Fruit fly (Drosophila melanogaster) whole organism, embryonic: ENCODE data around the gene Spn75F.

Experiments
- Atf6 ChIP-seq: fragments of 200-800 bp; sonication (Bioruptor generic); IDR thresholded peaks from 2 replicates; pipeline ENCODE4 v1.3.6; 2022; ENCODE audit warnings: missing biosample characterization, missing genetic modification characterization
- B-H1 ChIP-seq: fragments of 200-800 bp; sonication (Bioruptor generic); IDR thresholded peaks from 3 replicates; pipeline ENCODE4 v1.3.6; 2022; ENCODE audit warnings: missing biosample characterization, missing genetic modification characterization
- Bdp1 ChIP-seq: fragments of 200-800 bp; sonication (Bioruptor generic); optimal IDR thresholded peaks from 3 replicates; lab custom pipeline; 2016; ENCODE audit warnings: missing biosample characterization, missing genetic modification characterization
- Bgb ChIP-seq: fragments of 200-800 bp; sonication (Bioruptor generic); IDR thresholded peaks from 2 replicates; pipeline ENCODE4 v1.3.6; 2022; ENCODE audit warnings: missing biosample characterization, missing genetic modification characterization; ENCODE audit not compliant: partially characterized antibody
- CG10267 ChIP-seq: fragments of 200-800 bp; sonication (Bioruptor generic); optimal IDR thresholded peaks from 2 replicates; lab custom pipeline; 2018; ENCODE audit warnings: missing biosample characterization, mild to moderate bottlenecking, missing genetic modification characterization, moderate library complexity
- CG10565 ChIP-seq: fragments of 200-800 bp; sonication (Bioruptor generic); optimal IDR thresholded peaks from 3 replicates; lab custom pipeline; 2016; ENCODE audit warnings: missing biosample characterization, mild to moderate bottlenecking, missing genetic modification characterization
- CG11085 ChIP-seq: fragments of 200-800 bp; sonication (Bioruptor generic); IDR thresholded peaks from 2 replicates; pipeline ENCODE4 v1.3.6; 2022; ENCODE audit warnings: missing biosample characterization, missing genetic modification characterization
- CG11504 ChIP-seq: fragments of 200-800 bp; sonication (Bioruptor generic); optimal IDR thresholded peaks from 3 replicates; lab custom pipeline; 2019; ENCODE audit warnings: missing biosample characterization, mild to moderate bottlenecking, missing genetic modification characterization, moderate library complexity
- CG12299 ChIP-seq: fragments of 200-800 bp; sonication (Bioruptor generic); optimal IDR thresholded peaks from 2 replicates; lab custom pipeline; 2018; ENCODE audit warnings: missing biosample characterization, mild to moderate bottlenecking, missing genetic modification characterization
- CG2712 ChIP-seq: fragments of 200-800 bp; optimal IDR thresholded peaks from 3 replicates; lab custom pipeline; 2019; ENCODE audit warnings: missing biosample characterization, mild to moderate bottlenecking, missing genetic modification characterization, moderate library complexity
- CG33557 ChIP-seq: fragments of 200-800 bp; sonication (Bioruptor generic); optimal IDR thresholded peaks from 2 replicates; lab custom pipeline; 2019; ENCODE audit warnings: missing biosample characterization, mild to moderate bottlenecking, missing genetic modification characterization, moderate library complexity
- CG3847 ChIP-seq: fragments of 200-800 bp; sonication (Bioruptor generic); IDR thresholded peaks from 2 replicates; pipeline ENCODE4 v1.3.6; 2022; ENCODE audit warnings: missing biosample characterization, missing genetic modification characterization
- CG6683 ChIP-seq: fragments of 200-800 bp; sonication (Bioruptor generic); optimal IDR thresholded peaks from 2 replicates; lab custom pipeline; 2017; ENCODE audit warnings: missing biosample characterization, mild to moderate bottlenecking, missing genetic modification characterization, missing genetic modification reagents
- CG6813 ChIP-seq: fragments of 200-800 bp; sonication (Bioruptor generic); optimal IDR thresholded peaks from 2 replicates; lab custom pipeline; 2017; ENCODE audit warnings: missing biosample characterization, missing genetic modification characterization, mild to moderate bottlenecking, moderate library complexity, missing genetic modification reagents
- CG7786 ChIP-seq: fragments of 200-800 bp; sonication (Bioruptor generic); optimal IDR thresholded peaks from 2 replicates; lab custom pipeline; 2016; ENCODE audit warnings: missing biosample characterization, missing genetic modification characterization
- CG8944 ChIP-seq: fragments of 200-800 bp; sonication (Bioruptor generic); optimal IDR thresholded peaks from 3 replicates; lab custom pipeline; 2016; ENCODE audit warnings: missing biosample characterization, missing genetic modification characterization
- CG9817 ChIP-seq: fragments of 200-800 bp; sonication (Bioruptor generic); optimal IDR thresholded peaks from 2 replicates; lab custom pipeline; 2018; ENCODE audit warnings: missing biosample characterization, mild to moderate bottlenecking, missing genetic modification characterization, moderate library complexity
- CoRest ChIP-seq: fragments of 200-800 bp; sonication (Bioruptor generic); optimal IDR thresholded peaks from 3 replicates; lab custom pipeline; 2018; ENCODE audit warnings: missing biosample characterization, mild to moderate bottlenecking, missing genetic modification characterization, moderate library complexity
- Dbx ChIP-seq: fragments of 200-800 bp; sonication (Bioruptor generic); IDR thresholded peaks from 3 replicates; pipeline ENCODE4 v1.3.6; 2022; ENCODE audit warnings: missing biosample characterization, missing genetic modification characterization
- Ets65A ChIP-seq: fragments of 200-800 bp; sonication (Bioruptor generic); peaks from one replicate; lab custom pipeline; 2016; ENCODE audit warnings: missing biosample characterization, missing genetic modification characterization
- Fer1 ChIP-seq: fragments of 200-800 bp; sonication (Bioruptor generic); optimal IDR thresholded peaks from 2 replicates; lab custom pipeline; 2017; ENCODE audit warnings: missing biosample characterization, mild to moderate bottlenecking, missing genetic modification characterization
- Hmr ChIP-seq: fragments of 200-800 bp; sonication (Bioruptor generic); optimal IDR thresholded peaks from 3 replicates; lab custom pipeline; 2017; ENCODE audit warnings: mild to moderate bottlenecking, missing biosample characterization, missing genetic modification reagents, missing genetic modification characterization
- Hmx ChIP-seq: fragments of 200-800 bp; sonication (Bioruptor generic); optimal IDR thresholded peaks from 2 replicates; lab custom pipeline; 2016; ENCODE audit warnings: missing biosample characterization, missing genetic modification characterization
- Nf-YA ChIP-seq: fragments of 200-800 bp; sonication (Bioruptor generic); IDR thresholded peaks from 2 replicates; pipeline ENCODE4 v1.3.6; 2022; ENCODE audit warnings: missing biosample characterization, missing genetic modification characterization
- Trl ChIP-seq, 3 experiments: fragments of >200 bp in 2 of 3; fragments of 200-800 bp in 1 of 3; sonication (Bioruptor generic) in 1 of 3; optimal IDR thresholded peaks; 2 replicates in 1 of 3; 3 replicates in 2 of 3; lab custom pipeline; 2016 to 2017; ENCODE audit warnings: missing biosample characterization in 1 of 3, missing genetic modification characterization in 1 of 3
- br ChIP-seq: fragments of >200 bp; optimal IDR thresholded peaks from 2 replicates; lab custom pipeline; 2017
- fd64A ChIP-seq: fragments of 200-800 bp; sonication (Bioruptor generic); optimal IDR thresholded peaks from 3 replicates; lab custom pipeline; 2018; ENCODE audit warnings: missing biosample characterization, mild to moderate bottlenecking, missing genetic modification characterization
- fd96Cb ChIP-seq: fragments of 200-800 bp; sonication (Bioruptor generic); optimal IDR thresholded peaks from 2 replicates; lab custom pipeline; 2018; ENCODE audit warnings: missing biosample characterization, mild to moderate bottlenecking, missing genetic modification characterization, moderate library complexity
- gcm ChIP-seq: fragments of 200-800 bp; sonication (Bioruptor generic); optimal IDR thresholded peaks from 2 replicates; lab custom pipeline; 2019; ENCODE audit warnings: missing biosample characterization, mild to moderate bottlenecking, missing genetic modification characterization, moderate library complexity
- grau ChIP-seq: fragments of 200-800 bp; optimal IDR thresholded peaks from 3 replicates; lab custom pipeline; 2019; ENCODE audit warnings: missing biosample characterization, mild to moderate bottlenecking, missing genetic modification characterization, moderate library complexity
- hth ChIP-seq: fragments of >200 bp; optimal IDR thresholded peaks from 2 replicates; lab custom pipeline; 2017; ENCODE audit warnings: inconsistent platforms
- inv ChIP-seq: fragments of 200-800 bp; sonication (Bioruptor generic); IDR thresholded peaks from 2 replicates; pipeline ENCODE4 v1.3.6; 2022; ENCODE audit warnings: missing biosample characterization, missing genetic modification characterization; ENCODE audit not compliant: partially characterized antibody
- jigr1 ChIP-seq: fragments of 200-800 bp; sonication (Bioruptor generic); IDR thresholded peaks from 3 replicates; pipeline ENCODE4 v1.3.6; 2022; ENCODE audit warnings: missing biosample characterization, missing genetic modification characterization
- ken ChIP-seq: fragments of 200-800 bp; sonication (Bioruptor generic); IDR thresholded peaks from 3 replicates; pipeline ENCODE4 v1.3.6; 2022; ENCODE audit warnings: missing biosample characterization, missing genetic modification characterization
- nau ChIP-seq: fragments of 200-800 bp; sonication (Bioruptor generic); optimal IDR thresholded peaks from 3 replicates; lab custom pipeline; 2017; ENCODE audit warnings: missing biosample characterization, mild to moderate bottlenecking, missing genetic modification characterization, missing genetic modification reagents
- onecut ChIP-seq: fragments of 200-800 bp; sonication (Bioruptor generic); IDR thresholded peaks from 2 replicates; pipeline ENCODE4 v1.3.6; 2022; ENCODE audit warnings: missing biosample characterization, missing genetic modification characterization
- pho ChIP-seq: fragments of 200-800 bp; sonication (Bioruptor generic); optimal IDR thresholded peaks from 2 replicates; lab custom pipeline; 2016; ENCODE audit warnings: missing biosample characterization, missing genetic modification characterization
- pros ChIP-seq: fragments of 200-800 bp; sonication (Bioruptor generic); optimal IDR thresholded peaks from 3 replicates; lab custom pipeline; 2019; ENCODE audit warnings: missing biosample characterization, mild to moderate bottlenecking, missing genetic modification characterization, moderate library complexity
- repo ChIP-seq: fragments of 200-800 bp; sonication (Bioruptor generic); optimal IDR thresholded peaks from 2 replicates; lab custom pipeline; 2016; ENCODE audit warnings: missing biosample characterization, missing genetic modification characterization
- ro ChIP-seq: fragments of 200-800 bp; sonication (Bioruptor generic); IDR thresholded peaks from 2 replicates; pipeline ENCODE4 v1.3.6; 2022; ENCODE audit warnings: missing biosample characterization, missing genetic modification characterization
- schlank ChIP-seq: fragments of 200-800 bp; sonication (Bioruptor generic); optimal IDR thresholded peaks from 2 replicates; lab custom pipeline; 2018; ENCODE audit warnings: missing biosample characterization, mild to moderate bottlenecking, missing genetic modification characterization
- sim ChIP-seq: fragments of 200-800 bp; sonication (Bioruptor generic); IDR thresholded peaks from 2 replicates; pipeline ENCODE4 v1.3.6; 2022; ENCODE audit warnings: missing biosample characterization, missing genetic modification characterization
- sob ChIP-seq: fragments of 200-800 bp; sonication (Bioruptor generic); IDR thresholded peaks from 2 replicates; pipeline ENCODE4 v1.3.6; 2022; ENCODE audit warnings: missing biosample characterization, missing genetic modification characterization
- sqz ChIP-seq: fragments of 200-800 bp; sonication (Bioruptor generic); optimal IDR thresholded peaks from 3 replicates; lab custom pipeline; 2018; ENCODE audit warnings: missing biosample characterization, mild to moderate bottlenecking, missing genetic modification characterization
- stwl ChIP-seq: fragments of 200-800 bp; sonication (Bioruptor generic); optimal IDR thresholded peaks from 3 replicates; lab custom pipeline; 2018; ENCODE audit warnings: missing biosample characterization, mild to moderate bottlenecking, missing genetic modification characterization, moderate library complexity
- usp ChIP-seq: fragments of >200 bp; optimal IDR thresholded peaks from 2 replicates; lab custom pipeline; 2017; ENCODE audit warnings: missing biosample characterization, missing genetic modification characterization
- vvl ChIP-seq: fragments of 200-800 bp; sonication (Bioruptor generic); IDR thresholded peaks from 2 replicates; pipeline ENCODE4 v1.3.6; 2022; ENCODE audit warnings: missing biosample characterization, missing genetic modification characterization
- yki ChIP-seq: fragments of >200 bp; optimal IDR thresholded peaks from 3 replicates; lab custom pipeline; 2018
- zen2 ChIP-seq: fragments of 200-800 bp; sonication (Bioruptor generic); IDR thresholded peaks from 3 replicates; pipeline ENCODE4 v1.3.6; 2022; ENCODE audit warnings: missing biosample characterization, missing genetic modification characterization; ENCODE audit not compliant: partially characterized antibody
- zfh1 ChIP-seq: fragments of 200-800 bp; sonication (Bioruptor generic); IDR thresholded peaks from 3 replicates; pipeline ENCODE4 v1.3.6; 2022; ENCODE audit warnings: missing biosample characterization, missing genetic modification characterization

Gene Spn75F

DNA sequence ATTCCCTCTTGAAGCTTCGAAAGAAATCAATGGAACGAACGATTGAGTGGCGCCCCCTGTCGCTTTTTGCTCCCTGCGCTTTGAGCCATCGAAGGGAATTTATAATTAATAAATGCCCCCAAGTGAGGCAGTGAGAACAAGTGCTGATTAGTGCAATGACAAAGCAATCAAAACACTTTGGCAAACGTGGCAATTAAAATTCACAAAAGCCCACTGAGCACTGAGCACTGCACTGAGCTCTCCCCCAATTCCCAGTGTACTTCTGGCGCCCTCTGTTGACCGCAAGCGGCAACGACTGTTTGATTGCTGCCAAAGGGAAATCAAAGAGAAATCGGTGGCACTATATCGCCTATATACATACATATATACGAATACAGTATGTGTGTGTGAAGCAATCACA is 48.5 kb upstream of the Spn75F start (continued):
- TF ChIP-seq fd64A (GFP tag; lab: Kevin White, UChicago), result no peak
- no peak for TF ChIP-seq nau
- no peak for TF ChIP-seq fd96Cb (tag; lab: Kevin White, UChicago)
- TF ChIP-seq sim, result no peak
- no peak for TF ChIP-seq br (lab: Kevin White, UChicago)
- TF ChIP-seq CG3847 (GFP tag; lab: Robert Waterston, UW), result no peak
- TF ChIP-seq CoRest (tag; lab: Kevin White, UChicago), result peak; percentile 31
- no peak for TF ChIP-seq Dbx (GFP tag; lab: Robert Waterston, UW)
- TF ChIP-seq CG6683 (GFP tag; lab: Kevin White, UChicago), result no peak
- no peak for TF ChIP-seq repo
- no peak for TF ChIP-seq CG7786
- peak; percentile 9 for TF ChIP-seq stwl (tag; lab: Kevin White, UChicago)
- peak in 1 of 2 experiments; percentile 2 for TF ChIP-seq Trl (optimal IDR thresholded peaks at IDR 0.05; lab: Kevin White, UChicago)
- TF ChIP-seq Trl (GFP tag; optimal IDR thresholded peaks at IDR 0.05; lab: Kevin White, UChicago), result no peak
- peak; percentile 88 for TF ChIP-seq Ets65A (GFP tag; lab: Kevin White, UChicago)
- TF ChIP-seq gcm (GFP tag; lab: Kevin White, UChicago), result no peak
- TF ChIP-seq pros, result no peak
- no peak for TF ChIP-seq CG9817 (tag; lab: Kevin White, UChicago)
- TF ChIP-seq CG6813, result peak; percentile 2
- TF ChIP-seq usp (GFP tag; lab: Kevin White, UChicago), result no peak
- TF ChIP-seq zen2 (GFP tag; lab: Robert Waterston, UW), result no peak
- TF ChIP-seq CG8944 (GFP tag; lab: Kevin White, UChicago), result peak; percentile 24
- no peak for TF ChIP-seq Hmx (GFP tag; lab: Kevin White, UChicago)
- TF ChIP-seq jigr1 (GFP tag; lab: Robert Waterston, UW), result no peak
- TF ChIP-seq Fer1, result no peak
- TF ChIP-seq sqz (GFP tag; lab: Kevin White, UChicago), result no peak
- no peak for TF ChIP-seq zfh1
- no peak for TF ChIP-seq ro
- no peak for TF ChIP-seq sob (GFP tag; lab: Robert Waterston, UW)
- peak; percentile 21 for TF ChIP-seq CG11504 (tag; lab: Kevin White, UChicago)
- TF ChIP-seq Nf-YA, result no peak
- TF ChIP-seq CG12299, result no peak
- TF ChIP-seq Atf6 (GFP tag; lab: Robert Waterston, UW), result peak; percentile 15; the same call in 1 of the 2 replicates
- no peak for TF ChIP-seq B-H1 (GFP tag; lab: Robert Waterston, UW)
- TF ChIP-seq yki, result no peak
- peak; percentile 21; the same call in 1 of the 2 replicates for TF ChIP-seq onecut (GFP tag; lab: Robert Waterston, UW)
- TF ChIP-seq grau, result peak; percentile 4
- peak; percentile 11 for TF ChIP-seq CG33557
- no peak for TF ChIP-seq schlank (tag; lab: Kevin White, UChicago)
- peak; percentile 25 for TF ChIP-seq CG2712 (tag; lab: Kevin White, UChicago)
- TF ChIP-seq Bgb, result no peak
- TF ChIP-seq ken, result no peak
- TF ChIP-seq Hmr, result no peak
- TF ChIP-seq Bdp1 (GFP tag; lab: Kevin White, UChicago), result no peak
- no peak for TF ChIP-seq vvl (GFP tag; lab: Robert Waterston, UW)
- TF ChIP-seq inv, result no peak
- no peak for TF ChIP-seq hth (lab: Kevin White, UChicago)
- no peak for TF ChIP-seq pho (GFP tag; lab: Kevin White, UChicago)
- no peak for TF ChIP-seq CG10565 (GFP tag; lab: Kevin White, UChicago)
- TF ChIP-seq CG11085, result no peak
- no peak for TF ChIP-seq CG10267
